Worm (Caenorhabditis elegans): Measurements from ENCODE around the gene tbb-4.

tbb-4 gene

DNA sequence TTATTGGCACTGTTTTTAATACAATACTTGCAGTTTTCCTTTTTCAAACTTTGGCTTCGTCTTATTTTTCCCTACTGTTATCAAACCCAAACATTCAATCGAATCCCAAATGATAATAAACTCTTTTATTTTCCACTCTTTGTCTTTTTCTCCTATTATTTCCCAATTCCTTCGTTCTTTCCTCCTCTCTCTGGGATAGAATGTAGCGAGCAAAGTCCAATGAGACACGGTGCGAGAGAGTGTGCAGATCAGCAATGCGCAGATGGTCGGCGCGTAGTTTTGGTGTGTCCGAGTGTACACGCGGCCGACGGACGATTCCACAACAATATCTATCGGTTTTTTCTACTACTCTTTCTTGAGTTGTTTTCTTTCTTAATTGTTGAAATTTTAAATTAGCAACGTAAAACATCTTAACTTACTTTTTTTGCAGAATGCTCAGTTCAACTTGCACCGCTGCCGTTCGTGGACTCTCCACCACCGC, 5.7 kb downstream of the tbb-4 start, which contains the start of gene B0272.3 (continued):
- TF ChIP-seq tbp1 (GFP tag; optimal IDR thresholded peaks at IDR 0.05) (no peak), attf-6 (GFP tag; IDR thresholded peaks at IDR 0.05) (no peak), F33H1.4 (GFP tag; IDR thresholded peaks at IDR 0.05) (no peak), madf-8 (GFP tag; conservative IDR thresholded peaks at IDR 0.05) (no peak), rcor-1 (GFP tag; IDR thresholded peaks at IDR 0.05) (no peak), zfh-2 (GFP tag; conservative IDR thresholded peaks at IDR 0.05) (0 out of 2 replicates have a peak, but pooled peaks have one; percentile 32), athp-1 (tag; optimal IDR thresholded peaks at IDR 0.05) (no peak), F49E8.2 (tag; optimal IDR thresholded peaks at IDR 0.05; ENCODE audit: insufficient read depth) (no peak)

DNA sequence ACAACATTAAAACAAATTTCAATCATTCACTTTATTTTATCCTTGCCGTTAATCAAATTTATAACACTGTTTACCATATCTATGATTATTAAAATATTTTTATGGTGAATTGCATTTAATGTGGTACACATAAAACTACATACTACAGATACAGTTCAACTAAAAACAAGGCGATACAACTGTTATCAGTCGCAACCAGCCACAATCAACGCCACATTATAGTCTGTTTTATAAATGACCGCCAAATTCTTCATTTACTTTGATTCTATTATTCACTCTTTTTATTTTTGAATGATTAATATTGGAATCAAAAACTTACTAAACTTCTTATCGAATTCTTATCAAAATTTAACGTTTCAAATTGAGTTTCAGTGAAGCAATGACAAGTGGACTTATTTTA, 8.6 kb downstream of the tbb-4 start, which contains the start of gene B0272.4:
TSS of gene B0272.4 (plus strand) at position 373 of the 400 bp plus-strand sequence.
- TF ChIP-seq athp-1 (tag; optimal IDR thresholded peaks at IDR 0.05) (no peak), nhr-80 (tag; optimal IDR thresholded peaks at IDR 0.05) (peak; percentile 60)

DNA sequence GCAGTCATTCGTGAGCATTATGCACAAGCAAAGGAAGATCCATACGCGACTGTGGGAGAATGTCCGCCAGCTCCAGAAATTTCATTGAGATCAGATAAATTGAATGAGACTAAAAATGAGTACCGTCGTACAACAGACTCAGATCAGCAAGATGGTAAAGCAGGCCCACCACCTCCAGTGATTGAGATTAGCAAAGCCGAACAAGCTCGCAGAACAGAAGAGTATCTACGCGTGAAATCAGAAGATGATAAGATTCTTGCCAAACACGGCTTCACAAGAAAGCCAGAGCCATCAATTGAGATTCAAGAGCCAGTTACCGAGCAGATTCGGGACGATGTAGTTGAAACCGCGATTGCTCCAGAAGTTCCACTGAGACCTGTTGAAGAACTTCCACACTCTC, 18.7 kb downstream of the tbb-4 start:
- TF ChIP-seq F49E8.2 (tag; optimal IDR thresholded peaks at IDR 0.05; ENCODE audit: insufficient read depth) (no peak), attf-6 (GFP tag; IDR thresholded peaks at IDR 0.05) (no peak), athp-1 (tag; optimal IDR thresholded peaks at IDR 0.05) (no peak), tbp1 (GFP tag; optimal IDR thresholded peaks at IDR 0.05) (no peak), pbrm-1 (GFP tag; IDR thresholded peaks at IDR 0.05) (no peak), T07F8.4 (tag; optimal IDR thresholded peaks at IDR 0.05) (no peak), zim-3 (tag; optimal IDR thresholded peaks at IDR 0.05) (no peak), F57C9.4 (tag; optimal IDR thresholded peaks at IDR 0.05) (no peak), lin-35 (GFP tag; optimal IDR thresholded peaks at IDR 0.05) (no peak), nhr-179 (tag; optimal IDR thresholded peaks at IDR 0.05) (no peak), D2030.7 (GFP tag; IDR thresholded peaks at IDR 0.05) (no peak), B0019.2 (GFP tag; conservative IDR thresholded peaks at IDR 0.05) (no peak), C06A6.2 (GFP tag; conservative IDR thresholded peaks at IDR 0.05) (no peak)

DNA sequence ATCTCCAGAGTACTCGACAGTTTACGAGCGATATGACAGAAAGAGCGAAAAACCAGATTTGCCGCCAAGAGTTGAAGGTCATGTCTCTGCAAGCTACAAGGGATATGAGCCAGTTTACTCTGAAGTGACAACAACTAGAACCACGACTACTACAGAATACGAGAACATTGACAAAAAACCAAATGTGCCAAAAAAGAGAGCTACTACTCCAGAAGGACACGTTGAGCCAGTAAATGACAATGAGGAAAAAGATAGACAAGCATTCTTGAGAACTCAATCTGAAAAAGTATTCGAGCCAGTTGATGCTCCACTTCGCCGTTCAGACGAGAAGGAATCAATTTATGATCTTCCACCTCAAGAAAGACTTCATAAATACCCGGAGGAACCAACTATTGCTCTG, 19.4 kb downstream of the tbb-4 start:
- TF ChIP-seq ztf-25 (GFP tag; IDR thresholded peaks at IDR 0.05) (no peak), lsy-27 (tag; optimal IDR thresholded peaks at IDR 0.05; ENCODE audit: borderline replicate concordance, insufficient read depth) (no peak), ccch-3 (GFP tag; optimal IDR thresholded peaks at IDR 0.05) (no peak)

DNA sequence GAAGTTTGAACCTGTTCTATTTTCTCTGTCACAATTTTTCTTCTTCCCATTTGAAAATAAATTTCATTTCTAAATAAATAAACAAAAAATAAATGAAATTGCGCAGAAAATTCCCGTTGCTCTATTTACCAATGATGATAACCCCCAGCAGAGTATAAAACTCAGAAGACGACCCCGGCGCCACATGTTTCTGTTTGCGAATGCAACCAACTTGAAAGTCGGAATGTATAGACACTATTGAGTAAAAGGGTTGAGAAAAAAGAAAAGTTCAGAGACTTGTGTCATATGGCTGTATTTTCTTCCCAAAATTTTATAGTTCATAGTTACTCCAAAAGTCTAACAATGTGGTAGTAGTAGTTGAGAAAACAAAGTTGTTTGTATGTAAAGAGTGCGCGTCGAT, 25.0 kb downstream of the tbb-4 start:
- TF ChIP-seq sptf-2 (GFP tag; optimal IDR thresholded peaks at IDR 0.05) (no peak), hlh-12 (tag; optimal IDR thresholded peaks at IDR 0.05) (no peak), snpc-4 (GFP tag; optimal IDR thresholded peaks at IDR 0.05) (no peak), snpc-4 (tag; optimal IDR thresholded peaks at IDR 0.05) (no peak), nhr-120 (GFP tag; IDR thresholded peaks at IDR 0.05) (no peak), tlf-1 (GFP tag; optimal IDR thresholded peaks at IDR 0.05) (no peak), ekl-4 (GFP tag; IDR thresholded peaks at IDR 0.05) (no peak), D2030.7 (GFP tag; IDR thresholded peaks at IDR 0.05) (no peak), xnd-1 (tag; optimal IDR thresholded peaks at IDR 0.05) (no peak), C06A6.2 (GFP tag; conservative IDR thresholded peaks at IDR 0.05) (no peak), fkh-3 (tag; optimal IDR thresholded peaks at IDR 0.05) (no peak)

DNA sequence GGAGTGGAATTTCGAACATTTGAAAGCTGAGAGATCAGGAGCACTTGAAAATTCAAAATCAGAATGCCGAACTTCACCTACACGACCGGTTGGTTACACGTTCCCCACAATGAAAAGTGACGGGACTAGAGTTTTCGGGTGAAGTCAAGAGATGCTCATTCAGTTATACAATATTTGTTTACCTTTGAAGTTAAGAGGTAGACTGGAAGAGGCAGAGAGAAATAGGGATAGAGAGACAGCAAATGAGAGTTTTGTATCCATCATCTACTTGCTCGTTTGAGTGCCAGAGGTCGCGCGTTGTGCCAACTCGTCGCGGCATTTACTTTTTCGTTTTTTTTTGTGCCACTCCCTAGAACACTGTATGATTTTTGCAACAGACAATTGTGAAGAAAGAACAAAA, 25.9 kb downstream of the tbb-4 start:
- TF ChIP-seq ceh-58 (GFP tag; IDR thresholded peaks at IDR 0.05) = no peak
- no peak for TF ChIP-seq F37B4.10 (GFP tag; IDR thresholded peaks at IDR 0.05)
- TF ChIP-seq nhr-120 (GFP tag; IDR thresholded peaks at IDR 0.05) = no peak
- no peak for TF ChIP-seq F57C9.4 (tag; optimal IDR thresholded peaks at IDR 0.05)
- TF ChIP-seq dpl-1 (GFP tag; optimal IDR thresholded peaks at IDR 0.05) = no peak
- TF ChIP-seq lin-40 (tag; optimal IDR thresholded peaks at IDR 0.05) = no peak
- no peak for TF ChIP-seq C06A6.2 (GFP tag; conservative IDR thresholded peaks at IDR 0.05)
- TF ChIP-seq D2030.7 (GFP tag; IDR thresholded peaks at IDR 0.05) = no peak
- TF ChIP-seq Y56A3A.18 (GFP tag; IDR thresholded peaks at IDR 0.05) = no peak
- no peak for TF ChIP-seq F55B11.4 (tag; optimal IDR thresholded peaks at IDR 0.05; ENCODE audit: borderline replicate concordance, insufficient read depth)
- no peak for TF ChIP-seq snpc-1.1 (tag; optimal IDR thresholded peaks at IDR 0.05; ENCODE audit: insufficient read depth)
- TF ChIP-seq zfh-2 (GFP tag; conservative IDR thresholded peaks at IDR 0.05) = no peak
- no peak for TF ChIP-seq ccch-3 (GFP tag; optimal IDR thresholded peaks at IDR 0.05)
- TF ChIP-seq egl-44 (GFP tag; IDR thresholded peaks at IDR 0.05) = no peak
- no peak for TF ChIP-seq hrde-1 (tag; optimal IDR thresholded peaks at IDR 0.05; ENCODE audit: borderline replicate concordance)
- no peak for TF ChIP-seq zim-3 (tag; optimal IDR thresholded peaks at IDR 0.05)
